Fruit fly (Drosophila melanogaster): ENCODE data around the gene Alg-2.

The Alg-2 gene

DNA sequence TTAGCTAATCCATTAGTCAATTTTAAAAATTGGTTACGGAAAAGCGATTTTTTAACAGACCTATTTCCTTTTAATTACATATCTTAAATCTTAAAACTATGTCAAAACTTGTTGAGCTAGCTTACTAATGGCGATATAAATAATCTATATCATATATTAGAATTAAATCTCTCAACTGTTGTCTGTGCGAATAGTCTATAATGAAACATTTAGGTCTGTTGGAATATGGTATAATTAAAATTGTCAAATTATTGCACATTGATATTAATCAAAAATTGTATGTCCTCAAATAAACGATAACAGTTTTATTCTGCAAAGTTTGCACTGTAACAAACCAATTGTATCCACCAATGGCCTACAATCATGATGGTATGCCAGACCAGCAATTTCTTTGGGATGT is at the start of gene Alg-2:
Alg-2 (plus strand) TSS at position 277 of the 400 bp plus-strand sequence.
- TF ChIP-seq N (GFP tag; optimal IDR thresholded peaks at IDR 0.05) (peak; percentile 59), woc (GFP tag; optimal IDR thresholded peaks at IDR 0.05) (peak; percentile 30), lola (GFP tag; optimal IDR thresholded peaks at IDR 0.05) (peak; percentile 40), Hr83 (GFP tag; optimal IDR thresholded peaks at IDR 0.05; ENCODE audit: poor library complexity, severe bottlenecking) (no peak)

DNA sequence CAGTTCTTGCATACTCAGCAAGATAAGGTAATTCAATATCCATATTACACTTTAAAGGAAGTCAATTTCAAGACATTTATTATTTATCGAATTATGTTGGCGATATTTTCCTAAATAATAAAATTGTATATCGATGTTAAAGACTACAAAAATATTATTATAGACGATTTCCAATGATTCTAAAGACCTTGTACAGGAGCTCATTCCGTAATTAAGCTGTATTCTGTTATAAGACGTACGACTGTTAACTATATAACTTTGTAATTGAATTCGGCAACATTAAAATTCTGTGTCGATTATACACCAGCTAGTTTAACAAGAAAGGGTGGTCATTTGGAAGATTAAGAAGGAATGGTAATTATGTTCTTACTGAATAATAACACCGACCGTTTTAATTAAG is 36.0 kb upstream of the Alg-2 start, which contains the start of gene Parp1:
Parp1 (minus strand) TSS at position 118 of the 400 bp plus-strand sequence.
- peak; percentile 6 for TF ChIP-seq woc (GFP tag; optimal IDR thresholded peaks at IDR 0.05)
- TF ChIP-seq ey (GFP tag; optimal IDR thresholded peaks at IDR 0.05), result no peak
- TF ChIP-seq sv (GFP tag; optimal IDR thresholded peaks at IDR 0.05), result no peak
- no peak for TF ChIP-seq usp (GFP tag; optimal IDR thresholded peaks at IDR 0.05)
- TF ChIP-seq Sp1 (GFP tag; optimal IDR thresholded peaks at IDR 0.05), result no peak
- TF ChIP-seq OdsH (GFP tag; optimal IDR thresholded peaks at IDR 0.05), result no peak
- no peak for TF ChIP-seq h (GFP tag; optimal IDR thresholded peaks at IDR 0.05)
- TF ChIP-seq Hnf4 (GFP tag; optimal IDR thresholded peaks at IDR 0.05), result no peak
- no peak for TF ChIP-seq dl (GFP tag; optimal IDR thresholded peaks at IDR 0.05; ENCODE audit: insufficient read depth in 1 of 2, partially characterized antibody in 2 of 2)
- TF ChIP-seq brk (GFP tag; optimal IDR thresholded peaks at IDR 0.05), result no peak
- TF ChIP-seq pan (optimal IDR thresholded peaks at IDR 0.05), result no peak
- TF ChIP-seq CrebA (GFP tag; optimal IDR thresholded peaks at IDR 0.05; ENCODE audit: borderline replicate concordance), result no peak
- no peak for TF ChIP-seq dsf (GFP tag; optimal IDR thresholded peaks at IDR 0.05; ENCODE audit: borderline replicate concordance)
- no peak for TF ChIP-seq br (GFP tag; optimal IDR thresholded peaks at IDR 0.05)
- TF ChIP-seq psq (GFP tag; optimal IDR thresholded peaks at IDR 0.05), result no peak
- peak; percentile 25 for TF ChIP-seq N (GFP tag; optimal IDR thresholded peaks at IDR 0.05)

DNA sequence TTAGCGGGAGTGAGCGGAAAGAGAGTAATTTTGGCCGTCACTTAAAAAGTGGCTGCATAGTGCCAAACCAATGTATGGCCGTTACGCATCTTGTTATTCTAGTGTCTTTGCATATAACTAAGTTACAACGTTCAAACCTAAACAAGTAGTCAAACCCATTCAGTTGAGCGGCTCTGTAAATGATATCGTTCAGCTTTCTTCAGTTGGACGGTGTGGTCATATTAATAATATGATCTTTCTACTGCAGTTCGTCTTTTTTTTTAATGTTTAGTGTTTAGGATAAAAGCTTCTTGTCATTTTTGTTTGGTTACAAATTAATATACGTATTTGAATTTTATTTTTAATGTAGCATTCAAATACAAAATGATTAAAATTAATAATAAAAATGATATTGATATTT is 33.3 kb upstream of the Alg-2 start:
- TF ChIP-seq Vsx2 (GFP tag; optimal IDR thresholded peaks at IDR 0.05; ENCODE audit: partially characterized antibody) (no peak), woc (GFP tag; optimal IDR thresholded peaks at IDR 0.05) (no peak), brk (GFP tag; optimal IDR thresholded peaks at IDR 0.05) (no peak), Hnf4 (GFP tag; optimal IDR thresholded peaks at IDR 0.05) (no peak), Dfd (GFP tag; optimal IDR thresholded peaks at IDR 0.05) (no peak), Rel (GFP tag; optimal IDR thresholded peaks at IDR 0.05) (no peak), Rel (tag; optimal IDR thresholded peaks at IDR 0.05) (no peak), fru (GFP tag; optimal IDR thresholded peaks at IDR 0.05) (no peak)

DNA sequence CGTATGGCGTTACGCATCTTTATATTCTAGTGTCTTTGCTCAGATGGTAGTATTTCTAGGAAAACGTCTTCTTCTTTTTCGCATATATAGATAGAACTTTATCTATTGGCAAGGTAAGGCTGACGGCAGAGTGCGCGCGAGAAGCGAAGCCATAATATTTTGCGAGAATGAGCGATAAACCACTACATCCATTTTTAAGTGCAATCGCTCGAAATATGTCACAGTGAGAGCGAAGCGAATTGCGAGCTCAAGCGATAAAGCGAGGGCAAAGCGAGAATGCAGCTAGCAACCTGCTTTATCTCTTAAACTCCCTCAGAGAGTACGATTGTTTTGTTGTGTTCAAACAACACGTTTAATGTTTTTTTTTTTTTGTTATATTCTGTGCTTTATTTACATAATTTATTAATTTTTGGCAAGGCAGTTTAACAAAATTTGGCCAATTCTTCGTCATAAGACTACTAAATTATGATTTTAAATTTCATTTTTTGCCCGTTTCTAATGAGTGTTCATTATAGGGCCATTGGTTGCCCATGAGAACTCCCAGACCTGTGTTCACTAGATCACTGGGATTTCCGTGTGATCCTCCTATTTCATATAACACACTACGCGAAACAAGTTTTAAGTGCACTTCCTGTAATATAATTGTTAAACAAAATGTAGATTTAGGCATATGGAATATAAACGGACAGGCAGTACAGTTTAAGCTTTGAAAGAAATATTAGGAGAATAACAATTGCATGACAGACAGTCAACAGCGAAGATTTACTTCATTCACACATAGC is 2.2 kb upstream of the Alg-2 start:
- TF ChIP-seq GATAd (GFP tag; optimal IDR thresholded peaks at IDR 0.05), result no peak
- TF ChIP-seq sage (GFP tag; optimal IDR thresholded peaks at IDR 0.05), result no peak
- TF ChIP-seq Dif (GFP tag; optimal IDR thresholded peaks at IDR 0.05; ENCODE audit: partially characterized antibody), result no peak
- TF ChIP-seq psq (GFP tag; optimal IDR thresholded peaks at IDR 0.05), result no peak
- TF ChIP-seq CrebA (GFP tag; optimal IDR thresholded peaks at IDR 0.05; ENCODE audit: borderline replicate concordance), result no peak
- no peak for TF ChIP-seq HLH106 (tag; optimal IDR thresholded peaks at IDR 0.05)
- no peak for TF ChIP-seq Abd-B (GFP tag; optimal IDR thresholded peaks at IDR 0.05)
- TF ChIP-seq rgr (GFP tag; optimal IDR thresholded peaks at IDR 0.05), result no peak
- TF ChIP-seq jim (GFP tag; optimal IDR thresholded peaks at IDR 0.05), result no peak
- TF ChIP-seq dsf (GFP tag; optimal IDR thresholded peaks at IDR 0.05; ENCODE audit: borderline replicate concordance), result no peak
- no peak for TF ChIP-seq Rel (GFP tag; optimal IDR thresholded peaks at IDR 0.05)
- no peak for TF ChIP-seq Rel (tag; optimal IDR thresholded peaks at IDR 0.05)
- no peak for TF ChIP-seq dl (GFP tag; optimal IDR thresholded peaks at IDR 0.05; ENCODE audit: insufficient read depth in 1 of 2, partially characterized antibody in 2 of 2)
- no peak for TF ChIP-seq usp (GFP tag; optimal IDR thresholded peaks at IDR 0.05)
- no peak for TF ChIP-seq Hr83 (GFP tag; optimal IDR thresholded peaks at IDR 0.05; ENCODE audit: poor library complexity, severe bottlenecking)
- TF ChIP-seq Hr78 (GFP tag; optimal IDR thresholded peaks at IDR 0.05), result no peak
- TF ChIP-seq Hnf4 (GFP tag; optimal IDR thresholded peaks at IDR 0.05), result no peak
- no peak for TF ChIP-seq dmrt93B (GFP tag; optimal IDR thresholded peaks at IDR 0.05)
- no peak for TF ChIP-seq Sp1 (GFP tag; optimal IDR thresholded peaks at IDR 0.05)
- TF ChIP-seq foxo (GFP tag; optimal IDR thresholded peaks at IDR 0.05), result no peak
- no peak for TF ChIP-seq lola (GFP tag; optimal IDR thresholded peaks at IDR 0.05)

Measured in whole organism, wandering third instar larva.